Worm (Caenorhabditis elegans) whole organism, L4 larva: ENCODE data around the gene fbxa-60.

Source experiments
- fkh-10 ChIP-seq: fragments of 150-350 bp; optimal IDR thresholded peaks from 2 replicates; lab custom pipeline; 2014; ENCODE audit warnings: missing biosample characterization, missing genetic modification reagents, missing genetic modification characterization
- nhr-25 ChIP-seq: sonication (generic microtip); optimal IDR thresholded peaks from 2 replicates; lab custom pipeline; 2017; ENCODE audit warnings: missing genetic modification characterization, mild to moderate bottlenecking, missing compliant biosample characterization, antibody characterized with exemption, moderate library complexity, borderline replicate concordance; ENCODE audit not compliant: insufficient read depth
- nhr-77 ChIP-seq: fragments of 150-350 bp; optimal IDR thresholded peaks from 2 replicates; lab custom pipeline; 2014; ENCODE audit warnings: missing biosample characterization, missing genetic modification characterization

- TF ChIP-seq nhr-77 (tag; lab: Kevin White, UChicago) = no peak
- no peak for TF ChIP-seq fkh-10 (GFP tag; lab: Kevin White, UChicago)
- TF ChIP-seq nhr-25 (tag; lab: Kevin White, UChicago) = no peak
These were observed 18.5 kb upstream of the fbxa-60 start for ce11 chrIII:964637-965036.
